Fruit fly (Drosophila melanogaster) whole organism, embryonic: Measurements from ENCODE around the gene Taf10.

Source experiments
- Abd-B ChIP-seq: fragments of 200-800 bp; sonication (Bioruptor generic); optimal IDR thresholded peaks from 2 replicates; lab custom pipeline; 2018; ENCODE audit warnings: missing biosample characterization, mild to moderate bottlenecking, missing genetic modification characterization, moderate library complexity
- Aef1 ChIP-seq: fragments of 200-800 bp; sonication (Bioruptor generic); IDR thresholded peaks from 3 replicates; pipeline ENCODE4 v1.3.6; 2022; ENCODE audit warnings: missing biosample characterization, missing genetic modification characterization
- Atf6 ChIP-seq: fragments of 200-800 bp; sonication (Bioruptor generic); IDR thresholded peaks from 2 replicates; pipeline ENCODE4 v1.3.6; 2022; ENCODE audit warnings: missing biosample characterization, missing genetic modification characterization
- Blimp-1 ChIP-seq: fragments of 200-800 bp; sonication (Bioruptor generic); optimal IDR thresholded peaks from 3 replicates; lab custom pipeline; 2018; ENCODE audit warnings: missing biosample characterization, missing genetic modification characterization, mild to moderate bottlenecking, moderate library complexity, missing genetic modification reagents
- CG10543 ChIP-seq: fragments of 200-800 bp; sonication (Bioruptor generic); optimal IDR thresholded peaks from 3 replicates; lab custom pipeline; 2017; ENCODE audit warnings: missing biosample characterization, mild to moderate bottlenecking, missing genetic modification characterization, moderate library complexity
- CG11247 ChIP-seq: fragments of 200-800 bp; sonication (Bioruptor generic); IDR thresholded peaks from 2 replicates; pipeline ENCODE4 v1.3.6; 2022; ENCODE audit warnings: missing biosample characterization, missing genetic modification characterization
- CG11398 ChIP-seq: fragments of 200-800 bp; sonication (Bioruptor generic); optimal IDR thresholded peaks from 2 replicates; lab custom pipeline; 2016; ENCODE audit warnings: missing biosample characterization, missing genetic modification characterization
- CG11504 ChIP-seq: fragments of 200-800 bp; sonication (Bioruptor generic); optimal IDR thresholded peaks from 3 replicates; lab custom pipeline; 2019; ENCODE audit warnings: missing biosample characterization, mild to moderate bottlenecking, missing genetic modification characterization, moderate library complexity
- CG12769 ChIP-seq: fragments of 200-800 bp; sonication (Bioruptor generic); optimal IDR thresholded peaks from 2 replicates; lab custom pipeline; 2019; ENCODE audit warnings: missing biosample characterization, mild to moderate bottlenecking, missing genetic modification characterization, moderate library complexity
- CG14050 ChIP-seq: fragments of 200-800 bp; sonication (Bioruptor generic); IDR thresholded peaks from 3 replicates; pipeline ENCODE4 v1.3.6; 2022; ENCODE audit warnings: missing biosample characterization, missing genetic modification characterization
- CG15696 ChIP-seq: fragments of 200-800 bp; sonication (Bioruptor generic); optimal IDR thresholded peaks from 2 replicates; lab custom pipeline; 2019; ENCODE audit warnings: missing biosample characterization, mild to moderate bottlenecking, missing genetic modification characterization, moderate library complexity
- CG2678 ChIP-seq: fragments of 200-800 bp; sonication (Bioruptor generic); optimal IDR thresholded peaks from 3 replicates; lab custom pipeline; 2019; ENCODE audit warnings: missing biosample characterization, mild to moderate bottlenecking, missing genetic modification characterization, moderate library complexity
- CG32772 ChIP-seq: fragments of 200-800 bp; sonication (Bioruptor generic); IDR thresholded peaks from 2 replicates; pipeline ENCODE4 v1.3.6; 2022; ENCODE audit warnings: missing biosample characterization, missing genetic modification characterization
- CG3281 ChIP-seq: fragments of 200-800 bp; sonication (Bioruptor generic); optimal IDR thresholded peaks from 3 replicates; lab custom pipeline; 2017; ENCODE audit warnings: missing biosample characterization, mild to moderate bottlenecking, missing genetic modification characterization
- CG3407 ChIP-seq: fragments of 200-800 bp; sonication (Bioruptor generic); optimal IDR thresholded peaks from 2 replicates; lab custom pipeline; 2018; ENCODE audit warnings: missing biosample characterization, mild to moderate bottlenecking, missing genetic modification characterization
- CG42726 ChIP-seq: fragments of 200-800 bp; sonication (Bioruptor generic); IDR thresholded peaks from 2 replicates; pipeline ENCODE4 v1.3.6; 2022; ENCODE audit warnings: missing biosample characterization, missing genetic modification characterization; ENCODE audit not compliant: partially characterized antibody
- CG4282 ChIP-seq: fragments of 200-800 bp; sonication (Bioruptor generic); optimal IDR thresholded peaks from 2 replicates; lab custom pipeline; 2016; ENCODE audit warnings: missing biosample characterization, missing genetic modification characterization
- CG4730 ChIP-seq: fragments of 200-800 bp; sonication (Bioruptor generic); IDR thresholded peaks from 2 replicates; pipeline ENCODE4 v1.3.6; 2022; ENCODE audit warnings: missing biosample characterization, missing genetic modification characterization
- CG6654 ChIP-seq: fragments of 200-800 bp; sonication (Bioruptor generic); optimal IDR thresholded peaks from 2 replicates; lab custom pipeline; 2017; ENCODE audit warnings: missing biosample characterization, mild to moderate bottlenecking, missing genetic modification characterization
- CG6689 ChIP-seq: fragments of 200-800 bp; sonication (Bioruptor generic); IDR thresholded peaks from 2 replicates; pipeline ENCODE4 v1.3.6; 2022; ENCODE audit warnings: missing biosample characterization, missing genetic modification characterization
- CG7987 ChIP-seq: fragments of 200-800 bp; sonication (Bioruptor generic); optimal IDR thresholded peaks from 2 replicates; lab custom pipeline; 2018; ENCODE audit warnings: missing biosample characterization, mild to moderate bottlenecking, missing genetic modification characterization, moderate library complexity
- CG8089 ChIP-seq: fragments of 200-800 bp; sonication (Bioruptor generic); optimal IDR thresholded peaks from 3 replicates; lab custom pipeline; 2016; ENCODE audit warnings: missing biosample characterization, missing genetic modification characterization
- CG8290 ChIP-seq, 3 experiments: fragments of 200-800 bp; sonication (Bioruptor generic); optimal IDR thresholded peaks; 2 replicates each; lab custom pipeline; 2016 to 2019; ENCODE audit warnings: missing biosample characterization in 3 of 3, missing genetic modification characterization in 3 of 3, mild to moderate bottlenecking in 2 of 3, moderate library complexity in 1 of 3
- Drgx ChIP-seq: fragments of 200-800 bp; sonication (Bioruptor generic); IDR thresholded peaks from 2 replicates; pipeline ENCODE4 v1.3.6; 2022; ENCODE audit warnings: missing biosample characterization, missing genetic modification characterization
- Ets97D ChIP-seq: fragments of 200-800 bp; sonication (Bioruptor generic); optimal IDR thresholded peaks from 3 replicates; lab custom pipeline; 2016; ENCODE audit warnings: missing biosample characterization, missing genetic modification characterization
- Fer3 ChIP-seq: fragments of 200-800 bp; sonication (Bioruptor generic); optimal IDR thresholded peaks from 2 replicates; lab custom pipeline; 2018; ENCODE audit warnings: missing biosample characterization, mild to moderate bottlenecking, missing genetic modification characterization, moderate library complexity
- HmgZ ChIP-seq: fragments of 200-800 bp; sonication (Bioruptor generic); optimal IDR thresholded peaks from 2 replicates; lab custom pipeline; 2018; ENCODE audit warnings: missing biosample characterization, mild to moderate bottlenecking, missing genetic modification characterization
- Hsf ChIP-seq: fragments of 200-800 bp; sonication (Bioruptor generic); optimal IDR thresholded peaks from 3 replicates; lab custom pipeline; 2016; ENCODE audit warnings: missing biosample characterization, missing genetic modification characterization
- MTF-1 ChIP-seq: fragments of 200-800 bp; sonication (Bioruptor generic); optimal IDR thresholded peaks from 2 replicates; lab custom pipeline; 2018; ENCODE audit warnings: missing biosample characterization, mild to moderate bottlenecking, missing genetic modification characterization, borderline replicate concordance
- Mad ChIP-seq: fragments of 200-800 bp; sonication (Bioruptor generic); optimal IDR thresholded peaks from 2 replicates; lab custom pipeline; 2016; ENCODE audit warnings: missing biosample characterization, missing genetic modification characterization
- NC2α ChIP-seq: fragments of 200-800 bp; sonication (Bioruptor generic); optimal IDR thresholded peaks from 2 replicates; lab custom pipeline; 2016; ENCODE audit warnings: missing biosample characterization, missing genetic modification characterization
- Pdp1 ChIP-seq, 2 experiments: fragments of 200-800 bp; sonication (Bioruptor generic); optimal IDR thresholded peaks; 3 replicates each; lab custom pipeline; 2016; ENCODE audit warnings: missing biosample characterization in 2 of 2, missing genetic modification characterization in 2 of 2, mild to moderate bottlenecking in 1 of 2, moderate library complexity in 1 of 2
- Ravus ChIP-seq: fragments of 200-800 bp; sonication (Bioruptor generic); IDR thresholded peaks from 2 replicates; pipeline ENCODE4 v1.3.6; 2022; ENCODE audit warnings: missing biosample characterization, missing genetic modification characterization
- Sox100B ChIP-seq: fragments of 200-800 bp; sonication (Bioruptor generic); optimal IDR thresholded peaks from 3 replicates; lab custom pipeline; 2018; ENCODE audit warnings: missing biosample characterization, mild to moderate bottlenecking, missing genetic modification characterization
- ase ChIP-seq: fragments of 200-800 bp; sonication (Bioruptor generic); IDR thresholded peaks from 3 replicates; pipeline ENCODE4 v1.3.6; 2022; ENCODE audit warnings: missing biosample characterization, missing genetic modification characterization
- chinmo ChIP-seq: fragments of 200-800 bp; sonication (Bioruptor generic); IDR thresholded peaks from 4 replicates; pipeline ENCODE4 v1.3.6; 2022; ENCODE audit warnings: missing biosample characterization, missing genetic modification characterization; ENCODE audit not compliant: partially characterized antibody
- ci ChIP-seq: fragments of 200-800 bp; sonication (Bioruptor generic); IDR thresholded peaks from 3 replicates; pipeline ENCODE4 v1.3.6; 2022; ENCODE audit warnings: missing biosample characterization, missing genetic modification characterization
- crp ChIP-seq, 2 experiments: fragments of 200-800 bp; sonication (Bioruptor generic); optimal IDR thresholded peaks; 2 replicates in 1 of 2; 3 replicates in 1 of 2; lab custom pipeline; 2017; ENCODE audit warnings: missing biosample characterization in 2 of 2, missing genetic modification characterization in 2 of 2, mild to moderate bottlenecking in 1 of 2, moderate library complexity in 1 of 2
- dysf ChIP-seq: fragments of 200-800 bp; sonication (Bioruptor generic); IDR thresholded peaks from 3 replicates; pipeline ENCODE4 v1.3.6; 2022; ENCODE audit warnings: missing biosample characterization, missing genetic modification characterization
- h ChIP-seq: fragments of >200 bp; optimal IDR thresholded peaks from 2 replicates; lab custom pipeline; 2017
- ham ChIP-seq: fragments of 200-800 bp; sonication (Bioruptor generic); IDR thresholded peaks from 2 replicates; pipeline ENCODE4 v1.3.6; 2022; ENCODE audit warnings: missing biosample characterization, missing genetic modification characterization
- hb ChIP-seq: fragments of 200-800 bp; sonication (Bioruptor generic); IDR thresholded peaks from 3 replicates; pipeline ENCODE4 v1.3.6; 2022; ENCODE audit warnings: missing biosample characterization, missing genetic modification characterization; ENCODE audit not compliant: partially characterized antibody
- her ChIP-seq: fragments of 200-800 bp; sonication (Bioruptor generic); optimal IDR thresholded peaks from 2 replicates; lab custom pipeline; 2016; ENCODE audit warnings: missing biosample characterization, missing genetic modification characterization
- jing ChIP-seq: fragments of 200-800 bp; sonication (Bioruptor generic); optimal IDR thresholded peaks from 2 replicates; lab custom pipeline; 2018; ENCODE audit warnings: missing biosample characterization, mild to moderate bottlenecking, missing genetic modification characterization
- ken ChIP-seq: fragments of 200-800 bp; sonication (Bioruptor generic); IDR thresholded peaks from 3 replicates; pipeline ENCODE4 v1.3.6; 2022; ENCODE audit warnings: missing biosample characterization, missing genetic modification characterization
- klu ChIP-seq: fragments of 200-800 bp; sonication (Bioruptor generic); IDR thresholded peaks from 2 replicates; pipeline ENCODE4 v1.3.6; 2022; ENCODE audit warnings: missing biosample characterization, missing genetic modification characterization
- kni ChIP-seq: fragments of 200-800 bp; sonication (Bioruptor generic); optimal IDR thresholded peaks from 3 replicates; lab custom pipeline; 2017; ENCODE audit warnings: mild to moderate bottlenecking, missing biosample characterization, missing genetic modification reagents, missing genetic modification characterization
- otp ChIP-seq: fragments of 200-800 bp; sonication (Bioruptor generic); IDR thresholded peaks from 3 replicates; pipeline ENCODE4, ENCODE4 v1.3.6; 2022; ENCODE audit warnings: missing biosample characterization, missing genetic modification characterization
- run ChIP-seq: fragments of 200-800 bp; sonication (Bioruptor generic); optimal IDR thresholded peaks from 3 replicates; lab custom pipeline; 2018; ENCODE audit warnings: missing biosample characterization, mild to moderate bottlenecking, missing genetic modification characterization
- tup ChIP-seq: fragments of 200-800 bp; sonication (Bioruptor generic); optimal IDR thresholded peaks from 2 replicates; lab custom pipeline; 2016; ENCODE audit warnings: missing biosample characterization, mild to moderate bottlenecking, missing genetic modification characterization, moderate library complexity
- tx ChIP-seq: fragments of 200-800 bp; sonication (Bioruptor generic); optimal IDR thresholded peaks from 2 replicates; lab custom pipeline; 2016; ENCODE audit warnings: missing biosample characterization, missing genetic modification characterization

Gene Taf10

dm6 chr2L:2720368-2720767, 47.3 kb upstream of the Taf10 start (continued):
- no peak for TF ChIP-seq NC2α (GFP tag; lab: Kevin White, UChicago)
- TF ChIP-seq Sox100B (GFP tag; lab: Kevin White, UChicago): no peak
- no peak for TF ChIP-seq ham (GFP tag; lab: Robert Waterston, UW)
- no peak for TF ChIP-seq CG10543 (GFP tag; lab: Kevin White, UChicago)
- TF ChIP-seq CG11398 (GFP tag; lab: Kevin White, UChicago): no peak
- TF ChIP-seq Hsf: no peak
- TF ChIP-seq HmgZ (tag; lab: Kevin White, UChicago): no peak
- no peak for TF ChIP-seq tup (GFP tag; lab: Kevin White, UChicago)
- no peak; the same call in 2 of the 3 replicates for TF ChIP-seq dysf
- no peak for TF ChIP-seq run (tag; lab: Kevin White, UChicago)
- TF ChIP-seq tx (GFP tag; lab: Kevin White, UChicago): no peak
- no peak for TF ChIP-seq Abd-B
- TF ChIP-seq Blimp-1: no peak
- no peak for TF ChIP-seq CG42726 (GFP tag; lab: Robert Waterston, UW)
- peak; percentile 50 for TF ChIP-seq CG11504
- no peak for TF ChIP-seq Pdp1 (GFP tag; optimal IDR thresholded peaks at IDR 0.05; lab: Kevin White, UChicago)
- peak; percentile 5; the same call in 1 of the 2 replicates for TF ChIP-seq CG32772 (GFP tag; lab: Robert Waterston, UW)
- TF ChIP-seq Ets97D: no peak
- TF ChIP-seq CG6689: peak; percentile 47; the same call in 1 of the 2 replicates
- no peak for TF ChIP-seq her (GFP tag; lab: Kevin White, UChicago)
- TF ChIP-seq crp (GFP tag; optimal IDR thresholded peaks at IDR 0.05; lab: Kevin White, UChicago): no peak
- peak; percentile 29 for TF ChIP-seq CG2678 (tag; lab: Kevin White, UChicago)
- no peak for TF ChIP-seq CG12769 (tag; lab: Kevin White, UChicago)
- TF ChIP-seq CG3281 (GFP tag; lab: Kevin White, UChicago): peak; percentile 8
- TF ChIP-seq CG8089 (GFP tag; lab: Kevin White, UChicago): no peak
- no peak for TF ChIP-seq otp (GFP tag; lab: Robert Waterston, UW)
- TF ChIP-seq CG14050: no peak
- no peak for TF ChIP-seq ken (GFP tag; lab: Robert Waterston, UW)
- no peak for TF ChIP-seq klu (GFP tag; lab: Robert Waterston, UW)
- no peak for TF ChIP-seq CG6654 (GFP tag; lab: Kevin White, UChicago)
- no peak for TF ChIP-seq h (lab: Kevin White, UChicago)
- no peak for TF ChIP-seq CG4730 (GFP tag; lab: Robert Waterston, UW)
- TF ChIP-seq jing (GFP tag; lab: Kevin White, UChicago): no peak
- no peak for TF ChIP-seq CG7987
- TF ChIP-seq kni (GFP tag; lab: Kevin White, UChicago): no peak

dm6 chr2L:2721317-2721716, 46.4 kb upstream of the Taf10 start:
- TF ChIP-seq Fer3 (tag; lab: Kevin White, UChicago): peak; percentile 30
- TF ChIP-seq chinmo: no peak
- no peak for TF ChIP-seq MTF-1 (GFP tag; lab: Kevin White, UChicago)
- no peak for TF ChIP-seq hb (GFP tag; lab: Robert Waterston, UW)
- TF ChIP-seq ci: 0 out of 3 replicates have a peak, but pooled peaks have one; percentile 53
- peak; percentile 38 for TF ChIP-seq CG2678 (tag; lab: Kevin White, UChicago)
- 0 out of 3 replicates have a peak, but pooled peaks have one; percentile 21 for TF ChIP-seq ase
- TF ChIP-seq CG8290 (GFP tag; optimal IDR thresholded peaks at IDR 0.05; lab: Kevin White, UChicago): no peak
- peak in 1 of 2 experiments; percentile 47 for TF ChIP-seq CG8290 (tag; optimal IDR thresholded peaks at IDR 0.05; lab: Kevin White, UChicago)
- no peak for TF ChIP-seq Mad
- no peak for TF ChIP-seq crp (GFP tag; optimal IDR thresholded peaks at IDR 0.05; lab: Kevin White, UChicago)
- no peak for TF ChIP-seq Aef1 (GFP tag; lab: Robert Waterston, UW)
- no peak for TF ChIP-seq Ravus (GFP tag; lab: Robert Waterston, UW)
- peak; percentile 10; the same call in 1 of the 2 replicates for TF ChIP-seq Atf6 (GFP tag; lab: Robert Waterston, UW)
- peak; percentile 9; the same call in 1 of the 2 replicates for TF ChIP-seq CG11247 (GFP tag; lab: Robert Waterston, UW)
- TF ChIP-seq CG4282: no peak
- TF ChIP-seq Drgx: no peak
- TF ChIP-seq CG3407 (GFP tag; lab: Kevin White, UChicago): no peak
- no peak for TF ChIP-seq CG14050
- no peak for TF ChIP-seq CG15696 (tag; lab: Kevin White, UChicago)
